Worm (Caenorhabditis elegans): ENCODE results near the gene scav-2.

Gene scav-2

DNA sequence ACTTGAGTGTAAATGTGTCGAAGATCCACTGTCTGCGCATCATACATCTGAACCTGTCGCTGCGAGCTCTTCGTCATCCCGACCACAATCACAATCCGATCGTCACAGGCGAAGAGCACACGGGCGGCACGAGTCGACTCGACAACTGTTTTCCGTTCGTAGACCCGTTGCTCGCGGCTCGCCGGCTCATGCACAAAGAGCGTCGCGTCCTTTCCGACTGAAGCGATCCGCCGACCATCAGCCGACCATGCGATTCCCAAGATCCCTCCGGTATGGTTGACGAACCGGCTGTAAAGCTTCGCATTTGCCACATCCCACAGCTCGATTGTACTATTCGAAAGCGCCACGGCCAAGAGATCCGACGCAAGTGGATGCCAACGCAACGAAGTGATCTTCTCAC, 36.7 kb downstream of the scav-2 start:
- TF ChIP-seq madf-2 (tag; optimal IDR thresholded peaks at IDR 0.05) (no peak), pha-4 (tag; optimal IDR thresholded peaks at IDR 0.05) (no peak), F13H6.1 (tag; optimal IDR thresholded peaks at IDR 0.05) (no peak), ceh-48 (tag; optimal IDR thresholded peaks at IDR 0.05) (no peak), pros-1 (tag; optimal IDR thresholded peaks at IDR 0.05) (no peak), che-1 (tag; optimal IDR thresholded peaks at IDR 0.05) (no peak)

DNA sequence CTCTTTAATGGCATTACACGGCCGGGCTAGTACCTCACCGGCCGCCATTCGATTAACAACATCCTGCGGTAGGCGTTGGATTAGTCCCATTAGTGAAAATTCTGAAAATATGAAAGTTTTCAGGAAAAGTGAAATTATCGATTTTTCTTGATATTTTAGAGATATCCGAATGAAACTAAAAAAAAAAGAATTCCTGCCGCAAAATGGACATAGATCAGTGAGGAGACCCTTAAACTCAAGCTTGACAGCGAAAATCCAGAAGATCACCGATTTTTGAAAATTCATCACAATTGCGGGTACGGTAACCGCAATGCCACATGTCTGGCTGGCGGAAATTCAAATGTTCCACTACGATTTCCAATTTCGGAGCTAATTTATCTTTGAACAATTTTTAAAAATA, 40.7 kb downstream of the scav-2 start, which contains the start of gene mlh-1:
Gene mlh-1 (minus strand): TSS at position 101 of the 400 bp plus-strand sequence.
- TF ChIP-seq tbx-2 (tag; optimal IDR thresholded peaks at IDR 0.05) (no peak), K09A11.1 (tag; optimal IDR thresholded peaks at IDR 0.05; ENCODE audit: insufficient read depth) (no peak), sox-4 (tag; optimal IDR thresholded peaks at IDR 0.05) (no peak), ceh-18 (tag; optimal IDR thresholded peaks at IDR 0.05) (no peak), zip-5 (tag; optimal IDR thresholded peaks at IDR 0.05) (no peak), ref-2 (tag; optimal IDR thresholded peaks at IDR 0.05) (no peak), unc-42 (tag; optimal IDR thresholded peaks at IDR 0.05) (no peak), fkh-10 (GFP tag; optimal IDR thresholded peaks at IDR 0.05) (no peak), mec-3 (tag; optimal IDR thresholded peaks at IDR 0.05; ENCODE audit: borderline replicate concordance) (no peak), syd-9 (tag; optimal IDR thresholded peaks at IDR 0.05) (no peak)

DNA sequence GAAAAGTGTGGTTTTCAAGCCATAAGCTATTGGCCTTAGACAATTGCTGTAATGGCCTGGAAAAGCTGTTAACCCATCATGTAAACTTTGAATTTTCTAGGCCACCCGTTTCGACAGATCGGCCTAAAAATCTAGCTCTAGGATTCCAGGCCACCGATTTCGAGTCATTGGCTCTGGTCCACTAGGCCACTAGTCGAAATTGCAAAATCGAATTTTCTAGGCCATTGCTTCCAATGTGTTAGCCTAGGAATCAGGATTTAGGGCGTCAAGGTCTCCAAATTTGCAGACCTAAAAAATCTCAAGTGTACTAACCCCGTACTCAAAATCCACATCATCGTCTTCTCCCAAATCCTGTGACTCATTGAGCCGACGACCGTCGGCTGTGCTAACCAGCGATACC, 44.4 kb downstream of the scav-2 start:
- TF ChIP-seq sox-2 (GFP tag; IDR thresholded peaks at IDR 0.05) (no peak), ceh-48 (tag; optimal IDR thresholded peaks at IDR 0.05) (no peak), K02D7.2 (tag; optimal IDR thresholded peaks at IDR 0.05) (no peak), ceh-34 (tag; optimal IDR thresholded peaks at IDR 0.05) (no peak), ttx-3 (tag; optimal IDR thresholded peaks at IDR 0.05) (no peak), hlh-6 (tag; optimal IDR thresholded peaks at IDR 0.05) (no peak), K09A11.1 (tag; optimal IDR thresholded peaks at IDR 0.05; ENCODE audit: insufficient read depth) (no peak), sox-4 (tag; optimal IDR thresholded peaks at IDR 0.05) (no peak), tbx-7 (tag; optimal IDR thresholded peaks at IDR 0.05) (no peak), ahr-1 (tag; optimal IDR thresholded peaks at IDR 0.05) (no peak), tbx-2 (tag; optimal IDR thresholded peaks at IDR 0.05) (no peak), rnt-1 (tag; optimal IDR thresholded peaks at IDR 0.05) (no peak), fkh-10 (GFP tag; optimal IDR thresholded peaks at IDR 0.05) (no peak)

DNA sequence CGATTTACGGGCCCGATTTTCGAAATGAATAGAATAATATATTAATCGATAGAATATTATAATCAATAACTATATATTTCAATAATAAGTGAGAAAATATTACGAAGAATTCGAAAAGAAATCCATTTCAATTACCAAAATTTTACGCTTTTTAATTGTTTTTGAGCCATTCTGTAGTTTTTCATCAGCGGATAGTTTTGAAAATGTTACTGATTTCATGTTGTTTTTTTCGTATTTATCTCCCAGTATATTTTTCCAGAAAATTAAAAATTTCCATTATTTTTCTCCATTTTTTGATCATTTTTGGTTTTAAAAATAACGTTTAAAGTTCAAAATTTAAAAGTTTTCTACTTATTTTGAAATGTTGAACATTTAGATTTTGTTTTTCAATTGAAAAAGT, 49.4 kb downstream of the scav-2 start, which contains the start of gene T28A8.3:
Gene T28A8.3 (plus strand): TSS at position 301 of the 400 bp plus-strand sequence.
- TF ChIP-seq ets-4 (tag; optimal IDR thresholded peaks at IDR 0.05): no peak
- TF ChIP-seq tbx-2 (tag; optimal IDR thresholded peaks at IDR 0.05): no peak
- no peak for TF ChIP-seq pag-3 (tag; optimal IDR thresholded peaks at IDR 0.05; ENCODE audit: borderline replicate concordance)
- TF ChIP-seq madf-2 (tag; optimal IDR thresholded peaks at IDR 0.05): no peak
- no peak for TF ChIP-seq dmd-4 (tag; optimal IDR thresholded peaks at IDR 0.05; ENCODE audit: borderline replicate concordance)

DNA sequence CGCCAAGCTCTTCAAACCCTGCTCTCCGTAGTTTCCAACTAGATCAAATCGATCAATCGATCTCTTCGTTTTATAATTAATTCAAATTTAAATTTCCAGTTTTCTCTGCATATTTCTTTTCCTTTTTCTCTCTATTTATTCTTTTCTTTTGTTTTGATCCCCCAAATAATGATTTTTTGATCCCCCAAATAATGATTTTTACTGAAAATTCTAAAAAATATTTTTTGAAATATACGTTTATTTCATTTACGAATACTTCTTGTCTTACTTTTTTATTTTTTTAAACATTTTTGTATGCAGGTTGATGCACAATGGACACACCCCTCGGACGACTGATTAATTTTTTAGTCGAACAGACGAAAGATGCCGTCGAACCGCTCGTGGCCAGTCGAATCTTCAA, 51.8 kb downstream of the scav-2 start, which contains the start of gene T28A8.4:
Gene T28A8.4 (plus strand): TSS at position 301 of the 400 bp plus-strand sequence.
- TF ChIP-seq unc-86 (tag; optimal IDR thresholded peaks at IDR 0.05) (no peak), ceh-18 (tag; optimal IDR thresholded peaks at IDR 0.05) (no peak), fkh-10 (GFP tag; optimal IDR thresholded peaks at IDR 0.05) (no peak), gmeb-2 (tag; optimal IDR thresholded peaks at IDR 0.05) (no peak), F13H6.1 (tag; optimal IDR thresholded peaks at IDR 0.05) (no peak), elt-4 (tag; optimal IDR thresholded peaks at IDR 0.05) (no peak), hlh-6 (tag; optimal IDR thresholded peaks at IDR 0.05) (no peak), pha-2 (tag; optimal IDR thresholded peaks at IDR 0.05) (no peak), ttx-3 (tag; optimal IDR thresholded peaks at IDR 0.05) (no peak), C08G9.2 (tag; optimal IDR thresholded peaks at IDR 0.05) (no peak), ceh-45 (GFP tag; IDR thresholded peaks at IDR 0.05) (no peak), unc-3 (GFP tag; conservative IDR thresholded peaks at IDR 0.05) (no peak), unc-3 (tag; optimal IDR thresholded peaks at IDR 0.05) (no peak), mec-3 (tag; optimal IDR thresholded peaks at IDR 0.05; ENCODE audit: borderline replicate concordance) (no peak), ref-2 (tag; optimal IDR thresholded peaks at IDR 0.05) (no peak)

Measured in whole organism, late embryonic.